Fruit fly (Drosophila melanogaster) whole organism, pupa: Measurements from ENCODE around the gene CG42747.

ENCODE experiments used
- CG10348 ChIP-seq: fragments of 200-800 bp; sonication (Bioruptor generic); IDR thresholded peaks from 2 replicates; pipeline ENCODE4 v1.3.6; 2022; ENCODE audit warnings: missing biosample characterization, missing genetic modification characterization
- CG12605 ChIP-seq: fragments of 200-800 bp; sonication (Bioruptor generic); IDR thresholded peaks from 2 replicates; pipeline ENCODE4 v1.3.6; 2022; ENCODE audit warnings: missing biosample characterization, missing genetic modification characterization
- CG13204 ChIP-seq: fragments of 200-800 bp; sonication (Bioruptor generic); optimal IDR thresholded peaks from 2 replicates; lab custom pipeline; 2018; ENCODE audit warnings: missing biosample characterization, mild to moderate bottlenecking, missing genetic modification characterization, moderate library complexity
- CG14655 ChIP-seq: fragments of 200-800 bp; sonication (Bioruptor generic); optimal IDR thresholded peaks from 3 replicates; lab custom pipeline; 2017; ENCODE audit warnings: mild to moderate bottlenecking, missing biosample characterization, missing genetic modification reagents, missing genetic modification characterization
- CG15710 ChIP-seq: fragments of 200-800 bp; sonication (Bioruptor generic); optimal IDR thresholded peaks from 2 replicates; lab custom pipeline; 2018; ENCODE audit warnings: missing biosample characterization, mild to moderate bottlenecking, missing genetic modification characterization, moderate library complexity
- CG17806 ChIP-seq: fragments of 200-800 bp; sonication (Bioruptor generic); optimal IDR thresholded peaks from 2 replicates; lab custom pipeline; 2018; ENCODE audit warnings: missing biosample characterization, mild to moderate bottlenecking, missing genetic modification characterization, moderate library complexity
- CG32121 ChIP-seq: fragments of 200-800 bp; sonication (Bioruptor generic); IDR thresholded peaks from 2 replicates; pipeline ENCODE4 v1.3.6; 2022; ENCODE audit warnings: missing biosample characterization, missing genetic modification characterization
- CG34367 ChIP-seq: fragments of 200-800 bp; sonication (Bioruptor generic); optimal IDR thresholded peaks from 2 replicates; lab custom pipeline; 2018; ENCODE audit warnings: missing biosample characterization, mild to moderate bottlenecking, missing genetic modification characterization
- CG4496 ChIP-seq: fragments of 200-800 bp; sonication (Bioruptor generic); IDR thresholded peaks from 3 replicates; pipeline ENCODE4 v1.3.6; 2022; ENCODE audit warnings: missing biosample characterization, missing genetic modification characterization
- CG8159 ChIP-seq: fragments of 200-800 bp; sonication (Bioruptor generic); optimal IDR thresholded peaks from 3 replicates; lab custom pipeline; 2018; ENCODE audit warnings: missing biosample characterization, mild to moderate bottlenecking, missing genetic modification characterization, moderate library complexity
- CG8301 ChIP-seq: fragments of 200-800 bp; sonication (Bioruptor generic); optimal IDR thresholded peaks from 2 replicates; lab custom pipeline; 2018; ENCODE audit warnings: missing biosample characterization, mild to moderate bottlenecking, missing genetic modification characterization
- CG9948 ChIP-seq: fragments of 200-800 bp; sonication (Bioruptor generic); optimal IDR thresholded peaks from 2 replicates; lab custom pipeline; 2018; ENCODE audit warnings: missing biosample characterization, mild to moderate bottlenecking, missing genetic modification characterization, moderate library complexity
- D1 ChIP-seq: fragments of 200-800 bp; sonication (Bioruptor generic); optimal IDR thresholded peaks from 2 replicates; lab custom pipeline; 2018; ENCODE audit warnings: missing biosample characterization, mild to moderate bottlenecking, missing genetic modification characterization, moderate library complexity
- EcR ChIP-seq: fragments of 200-800 bp; sonication (Bioruptor generic); optimal IDR thresholded peaks from 3 replicates; lab custom pipeline; 2019; ENCODE audit warnings: missing biosample characterization, missing genetic modification characterization, mild to moderate bottlenecking, moderate library complexity, missing genetic modification reagents
- Ets98B ChIP-seq: fragments of 200-800 bp; sonication (Bioruptor generic); IDR thresholded peaks from 2 replicates; pipeline ENCODE4 v1.3.6; 2022; ENCODE audit warnings: missing biosample characterization, missing genetic modification characterization
- Pif1A ChIP-seq: fragments of 200-800 bp; sonication (Bioruptor generic); optimal IDR thresholded peaks from 3 replicates; lab custom pipeline; 2016; ENCODE audit warnings: missing biosample characterization, missing genetic modification characterization
- Pif1B ChIP-seq: fragments of 200-800 bp; sonication (Bioruptor generic); optimal IDR thresholded peaks from 3 replicates; lab custom pipeline; 2016; ENCODE audit warnings: missing biosample characterization, missing genetic modification characterization
- Snoo ChIP-seq: fragments of 200-800 bp; sonication (Bioruptor generic); optimal IDR thresholded peaks from 3 replicates; lab custom pipeline; 2017; ENCODE audit warnings: missing biosample characterization, mild to moderate bottlenecking, missing genetic modification characterization, inconsistent platforms
- fd96Ca ChIP-seq: fragments of 200-800 bp; sonication (Bioruptor generic); IDR thresholded peaks from 3 replicates; pipeline ENCODE4 v1.3.6; 2022; ENCODE audit warnings: missing biosample characterization, missing genetic modification characterization
- gl ChIP-seq: fragments of 200-800 bp; sonication (Bioruptor generic); optimal IDR thresholded peaks from 2 replicates; lab custom pipeline; 2018; ENCODE audit warnings: missing biosample characterization, mild to moderate bottlenecking, missing genetic modification characterization
- rn ChIP-seq: fragments of 200-800 bp; sonication (Bioruptor generic); IDR thresholded peaks from 2 replicates; pipeline ENCODE4 v1.3.6; 2022; ENCODE audit warnings: missing biosample characterization, missing genetic modification characterization

The CG42747 gene

DNA sequence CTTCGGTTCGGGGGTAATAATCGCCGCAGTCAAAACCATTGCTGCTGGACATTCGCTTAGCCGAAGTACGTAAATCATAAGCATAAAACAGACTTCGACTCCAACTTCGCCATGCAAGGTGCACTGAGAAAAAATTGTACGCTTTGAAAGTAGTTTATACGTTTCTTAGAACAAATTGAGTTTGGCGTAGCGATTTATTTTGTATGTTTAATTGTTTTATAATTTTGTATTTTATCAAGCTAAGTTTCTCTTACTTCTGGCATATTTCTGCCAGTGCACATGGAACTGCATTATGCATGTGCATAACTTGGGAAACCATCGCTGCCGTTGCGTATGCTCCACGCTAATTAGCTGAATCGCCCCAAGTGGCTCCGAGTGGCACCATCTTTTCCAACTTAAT is 82.4 kb downstream of the CG42747 start:
- peak; percentile 64 for TF ChIP-seq CG15710 (tag; lab: Kevin White, UChicago)
- TF ChIP-seq gl (tag; lab: Kevin White, UChicago): peak; percentile 21
- peak; percentile 86 for TF ChIP-seq rn (GFP tag; lab: Robert Waterston, UW)
- 0 out of 2 replicates have a peak, but pooled peaks have one; percentile 45 for TF ChIP-seq CG10348
- TF ChIP-seq CG13204: no peak
- peak; percentile 93 for TF ChIP-seq CG32121 (GFP tag; lab: Robert Waterston, UW)
- peak; percentile 68 for TF ChIP-seq CG17806 (tag; lab: Kevin White, UChicago)
- peak; percentile 87 for TF ChIP-seq CG14655
- TF ChIP-seq Ets98B: peak; percentile 95
- TF ChIP-seq Pif1B (GFP tag; lab: Kevin White, UChicago): peak; percentile 67
- TF ChIP-seq CG8159 (tag; lab: Kevin White, UChicago): peak; percentile 64
- TF ChIP-seq CG4496 (GFP tag; lab: Robert Waterston, UW): peak; percentile 94
- peak; percentile 19 for TF ChIP-seq Snoo (tag; lab: Kevin White, UChicago)
- TF ChIP-seq CG34367: peak; percentile 42
- TF ChIP-seq EcR (GFP tag; lab: Kevin White, UChicago): no peak
- peak; percentile 81 for TF ChIP-seq Pif1A (GFP tag; lab: Kevin White, UChicago)
- TF ChIP-seq D1 (tag; lab: Kevin White, UChicago): peak; percentile 44
- TF ChIP-seq CG12605: peak; percentile 87
- peak; percentile 85 for TF ChIP-seq CG8301 (tag; lab: Kevin White, UChicago)
- peak; percentile 84 for TF ChIP-seq fd96Ca (GFP tag; lab: Robert Waterston, UW)
- TF ChIP-seq CG9948 (tag; lab: Kevin White, UChicago): peak; percentile 60

DNA sequence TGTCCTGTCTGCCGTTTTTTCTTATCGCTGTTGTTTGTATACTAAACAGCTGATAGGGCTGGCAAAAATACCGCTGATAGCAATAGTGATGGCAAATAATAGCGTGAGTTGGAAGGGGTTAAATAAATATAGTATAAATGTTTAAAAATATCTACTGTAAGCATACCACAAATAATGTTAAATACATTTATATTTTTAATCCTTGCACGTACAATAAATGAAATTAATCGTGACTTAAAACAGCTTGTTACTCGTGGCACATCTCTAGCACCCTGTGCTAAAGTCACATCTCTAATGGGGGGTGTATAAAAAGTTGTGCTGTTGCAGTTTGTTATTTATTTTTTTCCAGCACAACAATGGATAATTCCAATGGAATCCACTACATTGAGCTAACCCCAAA is 88.0 kb downstream of the CG42747 start, which contains the start of the genes CG10147 and Bulli:
Gene CG10147 (minus strand): TSS at position 20 of the 400 bp plus-strand sequence.
Gene Bulli (plus strand): TSS at position 277 of the 400 bp plus-strand sequence.
- peak; percentile 89 for TF ChIP-seq Pif1B (GFP tag; lab: Kevin White, UChicago)
- peak; percentile 84 for TF ChIP-seq gl (tag; lab: Kevin White, UChicago)
- TF ChIP-seq CG4496 (GFP tag; lab: Robert Waterston, UW): peak; percentile 97
- peak; percentile 93 for TF ChIP-seq rn (GFP tag; lab: Robert Waterston, UW)
- TF ChIP-seq CG8159 (tag; lab: Kevin White, UChicago): peak; percentile 96
- no peak for TF ChIP-seq EcR (GFP tag; lab: Kevin White, UChicago)
- peak; percentile 86 for TF ChIP-seq CG10348
- TF ChIP-seq CG32121 (GFP tag; lab: Robert Waterston, UW): peak; percentile 95
- TF ChIP-seq CG14655: peak; percentile 93
- peak; percentile 92 for TF ChIP-seq CG8301 (tag; lab: Kevin White, UChicago)
- TF ChIP-seq fd96Ca (GFP tag; lab: Robert Waterston, UW): peak; percentile 96
- peak; percentile 93 for TF ChIP-seq Snoo (tag; lab: Kevin White, UChicago)
- TF ChIP-seq Ets98B: peak; percentile 96
- no peak for TF ChIP-seq CG13204
- peak; percentile 94 for TF ChIP-seq CG9948 (tag; lab: Kevin White, UChicago)
- TF ChIP-seq CG17806 (tag; lab: Kevin White, UChicago): peak; percentile 96
- TF ChIP-seq CG12605: peak; percentile 76
- TF ChIP-seq CG34367: peak; percentile 93
- peak; percentile 92 for TF ChIP-seq Pif1A (GFP tag; lab: Kevin White, UChicago)
- peak; percentile 95 for TF ChIP-seq CG15710 (tag; lab: Kevin White, UChicago)
- peak; percentile 77 for TF ChIP-seq D1 (tag; lab: Kevin White, UChicago)
- TF ChIP-seq, all 21 proteins: peak for 19

DNA sequence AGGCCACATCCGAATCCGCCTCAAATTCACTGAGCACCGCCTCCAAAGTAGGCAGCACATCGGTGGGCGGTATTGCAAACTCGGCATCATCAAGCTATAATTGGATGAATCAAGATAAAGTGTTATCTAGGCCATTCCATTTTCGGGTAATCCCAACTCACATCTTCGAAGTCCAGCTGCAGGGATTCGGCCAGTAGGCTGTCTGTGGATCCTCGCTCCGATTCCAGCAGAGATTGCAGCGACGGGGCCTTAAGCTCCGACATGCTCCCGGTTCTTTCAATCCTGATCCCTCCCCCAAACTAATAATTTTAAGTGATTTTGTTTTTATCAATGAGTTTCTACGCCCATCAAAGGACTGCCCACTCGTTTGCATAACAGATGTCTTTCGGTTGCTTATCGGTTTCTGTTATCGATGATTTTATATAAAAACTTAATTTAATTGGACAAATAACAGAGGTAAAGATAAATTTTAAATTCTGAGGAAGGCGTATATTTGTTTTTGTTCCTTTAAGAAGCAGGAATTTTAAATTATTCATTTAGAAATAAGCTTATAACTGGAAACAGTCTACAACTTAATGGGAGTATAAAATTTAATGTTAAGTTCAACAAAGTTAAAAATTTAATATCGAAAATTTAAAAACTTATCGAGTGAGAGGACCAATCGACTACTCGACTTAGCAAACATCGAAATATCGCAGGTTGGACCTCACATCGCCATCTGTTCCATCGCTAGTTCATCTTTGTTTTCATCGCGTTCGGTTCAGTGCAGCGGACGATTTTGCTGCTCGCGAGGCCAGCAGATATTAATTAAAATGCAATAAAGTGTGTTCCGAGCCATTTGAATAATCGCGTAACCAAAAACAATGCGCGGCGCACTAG is 94.8 kb downstream of the CG42747 start, which contains the start of the genes Vps8 and sfl:
Gene Vps8 (minus strand): TSS at position 370 of the 879 bp plus-strand sequence.
Gene sfl (plus strand): TSS at position 753 of the 879 bp plus-strand sequence.
- TF ChIP-seq CG8159 (tag; lab: Kevin White, UChicago): peak; percentile 52
- no peak for TF ChIP-seq fd96Ca (GFP tag; lab: Robert Waterston, UW)
- TF ChIP-seq Snoo (tag; lab: Kevin White, UChicago): no peak
- peak; percentile 3 for TF ChIP-seq Pif1A (GFP tag; lab: Kevin White, UChicago)
- TF ChIP-seq CG4496 (GFP tag; lab: Robert Waterston, UW): peak; percentile 60; the same call in 2 of the 3 replicates
- TF ChIP-seq CG13204: no peak
- no peak for TF ChIP-seq D1 (tag; lab: Kevin White, UChicago)
- peak; percentile 5; the same call in 1 of the 2 replicates for TF ChIP-seq Ets98B

DNA sequence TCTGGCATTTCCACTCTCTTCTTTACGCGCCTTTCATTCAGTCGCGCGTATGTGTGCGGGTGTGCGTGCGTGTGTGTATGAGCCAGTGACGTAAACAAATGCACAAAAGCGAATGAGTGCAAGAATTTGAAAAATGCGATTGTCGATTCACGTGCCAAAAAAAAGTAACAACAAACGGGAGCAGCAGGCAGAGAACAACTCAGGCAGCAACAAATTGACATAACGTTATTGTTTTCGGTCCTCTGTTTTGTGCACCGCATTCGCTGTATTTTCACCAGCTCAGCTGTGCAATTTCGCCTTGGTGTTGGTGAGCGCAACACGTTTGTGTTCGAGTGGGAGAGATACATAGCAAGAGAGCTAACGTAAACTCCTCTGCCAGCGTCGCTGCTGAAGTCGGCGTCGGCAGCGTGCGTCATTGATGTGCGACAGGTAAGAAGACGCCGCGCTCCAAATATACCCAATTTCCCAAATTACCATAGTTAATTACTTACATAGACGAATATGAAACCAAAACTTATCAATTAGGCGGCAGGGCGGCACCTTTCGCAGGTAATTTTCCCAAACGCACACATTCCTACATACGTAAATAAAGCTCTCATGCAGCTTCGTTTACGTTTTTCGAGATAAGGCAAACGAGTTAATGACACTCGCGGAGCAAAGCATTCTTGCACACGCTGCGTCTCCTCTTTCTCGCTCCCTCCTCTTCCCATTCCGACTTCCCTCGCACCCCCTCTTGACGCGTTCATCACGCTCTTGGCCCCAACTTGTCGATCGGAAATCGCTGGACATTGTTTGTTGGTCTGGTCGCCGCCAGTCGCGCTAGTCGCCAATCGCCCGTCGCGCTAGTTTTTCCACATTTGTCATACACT is 95.9 kb downstream of the CG42747 start:
- TF ChIP-seq fd96Ca (GFP tag; lab: Robert Waterston, UW): peak; percentile 35; the same call in 1 of the 3 replicates
- TF ChIP-seq Ets98B: peak; percentile 26; the same call in 1 of the 2 replicates
- no peak for TF ChIP-seq CG10348
- TF ChIP-seq Pif1B (GFP tag; lab: Kevin White, UChicago): no peak
- no peak for TF ChIP-seq Pif1A (GFP tag; lab: Kevin White, UChicago)
- TF ChIP-seq Snoo (tag; lab: Kevin White, UChicago): no peak
- peak; percentile 73 for TF ChIP-seq CG13204
- TF ChIP-seq CG32121 (GFP tag; lab: Robert Waterston, UW): peak; percentile 50
- TF ChIP-seq CG4496 (GFP tag; lab: Robert Waterston, UW): no peak
- no peak for TF ChIP-seq CG9948 (tag; lab: Kevin White, UChicago)
- TF ChIP-seq EcR (GFP tag; lab: Kevin White, UChicago): peak; percentile 78
- TF ChIP-seq CG34367: no peak
- TF ChIP-seq gl (tag; lab: Kevin White, UChicago): no peak
- TF ChIP-seq CG15710 (tag; lab: Kevin White, UChicago): no peak
- TF ChIP-seq CG14655: no peak
- TF ChIP-seq CG12605: no peak
- no peak for TF ChIP-seq CG8159 (tag; lab: Kevin White, UChicago)
- TF ChIP-seq rn (GFP tag; lab: Robert Waterston, UW): no peak
- TF ChIP-seq CG17806 (tag; lab: Kevin White, UChicago): no peak
- TF ChIP-seq CG8301 (tag; lab: Kevin White, UChicago): no peak
- no peak for TF ChIP-seq D1 (tag; lab: Kevin White, UChicago)
